Worm (Caenorhabditis elegans) whole organism, early embryonic: ENCODE data around the gene T24D5.1.

Experiments
- B0310.2 ChIP-seq: sonication (generic microtip); optimal IDR thresholded peaks from 2 replicates; lab custom pipeline; 2016; ENCODE audit warnings: mild to moderate bottlenecking, missing genetic modification characterization, missing compliant biosample characterization
- F13C5.2 ChIP-seq: sonication (generic microtip); optimal IDR thresholded peaks from 2 replicates; lab custom pipeline; 2017; ENCODE audit warnings: mild to moderate bottlenecking, missing genetic modification characterization, inconsistent platforms, missing compliant biosample characterization
- aly-1 ChIP-seq: sonication (generic microtip); optimal IDR thresholded peaks from 2 replicates; lab custom pipeline; 2016; ENCODE audit warnings: missing genetic modification characterization, missing compliant biosample characterization
- ama-1 ChIP-seq: fragments of 150-350 bp; optimal IDR thresholded peaks from 2 replicates; lab custom pipeline; 2014
- ceh-13 ChIP-seq: fragments of 200-800 bp; sonication (Bioruptor generic); optimal IDR thresholded peaks from 2 replicates; lab custom pipeline; 2018; ENCODE audit warnings: mild to moderate bottlenecking, missing genetic modification characterization, missing compliant biosample characterization
- ceh-36 ChIP-seq: sonication (generic microtip); optimal IDR thresholded peaks from 2 replicates; lab custom pipeline; 2016; ENCODE audit warnings: missing genetic modification characterization, inconsistent platforms, missing compliant biosample characterization
- ets-7 ChIP-seq: sonication (generic microtip); optimal IDR thresholded peaks from 2 replicates; lab custom pipeline; 2016; ENCODE audit warnings: missing genotype, missing genetic modification characterization, missing compliant biosample characterization
- flt-1 ChIP-seq: fragments of 200-800 bp; sonication (Bioruptor generic); IDR thresholded peaks from 2 replicates; pipeline ENCODE4 v1.3.6; 2022; ENCODE audit warnings: missing genetic modification characterization, missing compliant biosample characterization
- hmbx-1 ChIP-seq: sonication (generic microtip); optimal IDR thresholded peaks from 2 replicates; lab custom pipeline; 2016; ENCODE audit warnings: mild to moderate bottlenecking, missing genetic modification characterization, missing compliant biosample characterization
- hmg-4 ChIP-seq: fragments of 200-800 bp; sonication (Bioruptor generic); optimal IDR thresholded peaks from 2 replicates; lab custom pipeline; 2018; ENCODE audit warnings: mild to moderate bottlenecking, missing genetic modification characterization, missing compliant biosample characterization
- hnd-1 ChIP-seq: sonication (generic microtip); optimal IDR thresholded peaks from 2 replicates; lab custom pipeline; 2016; ENCODE audit warnings: missing genetic modification characterization, missing compliant biosample characterization
- pes-1 ChIP-seq: fragments of 200-800 bp; sonication (Bioruptor generic); IDR thresholded peaks from 2 replicates; pipeline ENCODE4 v1.3.6; 2022; ENCODE audit warnings: missing genetic modification reagents, missing genetic modification characterization, missing compliant biosample characterization
- scrt-1 ChIP-seq: fragments of 200-800 bp; sonication (Bioruptor generic); IDR thresholded peaks from 2 replicates; pipeline ENCODE4 v1.3.6; 2022; ENCODE audit warnings: missing genetic modification characterization, missing compliant biosample characterization
- sea-1 ChIP-seq: fragments of 200-800 bp; sonication (Bioruptor generic); conservative IDR thresholded peaks from 2 replicates; pipeline ENCODE4 v1.3.6; 2022; ENCODE audit warnings: missing genetic modification characterization, missing compliant biosample characterization
- tbx-11 ChIP-seq: fragments of 200-800 bp; sonication (Bioruptor generic); IDR thresholded peaks from 2 replicates; pipeline ENCODE4 v1.3.6; 2022; ENCODE audit warnings: missing genetic modification characterization, missing compliant biosample characterization
- tbx-37 ChIP-seq: fragments of 200-800 bp; sonication (Bioruptor generic); conservative IDR thresholded peaks from 2 replicates; pipeline ENCODE4 v1.3.6; 2022; ENCODE audit warnings: missing genetic modification reagents, missing genetic modification characterization, missing compliant biosample characterization
- tra-4 ChIP-seq: sonication (generic microtip); optimal IDR thresholded peaks from 2 replicates; lab custom pipeline; 2017; ENCODE audit warnings: missing genetic modification characterization, missing compliant biosample characterization

T24D5.1 gene

DNA sequence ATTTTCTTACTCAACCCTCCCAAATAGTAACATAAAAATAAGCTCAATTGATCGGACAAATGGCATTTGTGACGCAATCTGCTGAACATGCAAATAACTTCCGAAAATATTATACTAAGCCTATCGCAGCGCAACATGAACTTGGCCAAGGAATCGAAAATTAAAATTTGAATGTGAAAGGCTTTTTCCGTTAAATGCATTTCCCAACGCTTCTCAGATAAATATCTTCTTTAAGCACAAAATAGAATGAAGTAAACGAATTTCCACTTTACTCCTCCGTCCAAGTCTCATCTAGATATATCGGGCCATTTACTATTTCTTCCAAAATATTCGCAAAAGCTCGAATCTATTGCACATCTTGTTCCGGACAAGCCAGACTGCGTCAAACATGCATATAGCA lies 25.5 kb upstream of the T24D5.1 start:
- TF ChIP-seq F13C5.2 (tag; lab: Kevin White, UChicago) (no peak), hnd-1 (tag; lab: Kevin White, UChicago) (no peak), ets-7 (tag; lab: Kevin White, UChicago) (no peak)

DNA sequence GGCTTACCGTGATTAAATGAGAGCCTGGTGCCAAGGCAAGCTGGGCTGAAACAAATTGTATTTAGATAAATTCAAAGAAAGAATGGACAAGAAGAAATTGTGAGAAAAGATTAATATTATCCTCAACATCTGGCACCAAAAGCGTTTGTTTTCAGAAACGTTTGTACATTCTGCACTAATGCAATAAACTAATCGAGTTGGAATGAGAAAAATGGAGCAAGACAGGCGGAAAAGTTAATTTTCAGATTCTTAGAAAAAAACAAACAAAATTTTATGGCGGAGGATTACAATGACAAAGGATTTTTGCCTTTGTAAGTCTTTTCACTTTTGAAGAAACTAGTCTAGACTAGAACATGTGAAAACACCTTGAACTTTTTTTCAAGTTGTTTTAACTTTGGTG lies 22.9 kb upstream of the T24D5.1 start, which contains the start of gene npr-4:
Gene npr-4 (minus strand): TSS at position 52 of the 400 bp plus-strand sequence.
- no peak for TF ChIP-seq scrt-1 (GFP tag; lab: Robert Waterston, UW)
- no peak for TF ChIP-seq tbx-37 (GFP tag; lab: Robert Waterston, UW)

DNA sequence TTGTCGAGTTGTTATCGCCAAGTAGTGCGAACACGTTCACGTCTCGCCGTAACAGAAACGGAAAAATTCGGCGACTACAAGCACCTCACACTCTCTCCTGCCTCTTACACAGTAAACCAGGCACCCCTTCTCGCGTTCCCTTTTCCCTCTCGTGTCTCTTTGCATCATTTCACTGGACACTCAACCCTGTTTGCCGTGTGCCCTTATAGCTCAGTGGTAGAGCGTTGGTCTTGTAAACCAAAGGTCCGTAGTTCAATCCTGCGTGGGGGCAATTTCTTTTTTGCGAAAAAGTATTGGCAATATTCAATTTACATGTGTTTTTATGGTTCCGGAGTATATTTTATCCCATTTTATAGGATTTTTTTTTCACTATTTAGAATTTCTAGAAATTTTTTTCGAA lies 11.0 kb upstream of the T24D5.1 start:
- TF ChIP-seq ets-7 (tag; lab: Kevin White, UChicago) (peak; percentile 87), ama-1 (no peak), hnd-1 (tag; lab: Kevin White, UChicago) (peak; percentile 85), F13C5.2 (tag; lab: Kevin White, UChicago) (peak; percentile 93), flt-1 (GFP tag; lab: Robert Waterston, UW) (peak; percentile 97), aly-1 (peak; percentile 93), hmg-4 (GFP tag; lab: Kevin White, UChicago) (no peak), B0310.2 (tag; lab: Kevin White, UChicago) (peak; percentile 89), tra-4 (tag; lab: Kevin White, UChicago) (peak; percentile 79), scrt-1 (GFP tag; lab: Robert Waterston, UW) (peak; percentile 96), ceh-13 (GFP tag; lab: Kevin White, UChicago) (peak; percentile 86), sea-1 (GFP tag; lab: Robert Waterston, UW) (peak; percentile 95; the same call in 1 of the 2 replicates), tbx-37 (GFP tag; lab: Robert Waterston, UW) (peak; percentile 96), hmbx-1 (tag; lab: Kevin White, UChicago) (peak; percentile 64), ceh-36 (tag; lab: Kevin White, UChicago) (no peak), tbx-11 (GFP tag; lab: Robert Waterston, UW) (peak; percentile 98), pes-1 (GFP tag; lab: Robert Waterston, UW) (peak; percentile 96)

DNA sequence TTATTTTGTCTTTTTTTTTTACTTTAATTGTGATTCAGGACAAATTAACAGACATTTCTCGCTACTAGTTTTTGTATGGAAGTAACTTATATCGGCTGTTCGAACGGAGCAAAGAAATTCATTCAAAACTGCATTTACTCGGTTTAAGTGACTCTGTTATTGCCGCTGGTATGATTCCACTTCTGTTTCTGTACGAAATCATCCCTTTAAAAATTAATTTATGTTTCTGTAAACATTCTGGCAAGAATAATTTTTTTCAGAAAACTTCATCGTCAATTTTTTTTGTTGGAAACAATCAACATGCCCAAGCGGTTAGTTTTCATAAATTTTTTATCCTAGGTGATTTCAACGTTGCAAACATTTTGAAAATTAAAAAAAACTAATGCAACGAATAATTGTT lies 5.2 kb downstream of the T24D5.1 start, which contains the start of gene T24D5.3:
Gene T24D5.3 (plus strand): TSS at position 301 of the 400 bp plus-strand sequence.
- TF ChIP-seq hmg-4 (GFP tag; lab: Kevin White, UChicago) (no peak), ceh-36 (tag; lab: Kevin White, UChicago) (no peak), sea-1 (GFP tag; lab: Robert Waterston, UW) (no peak), tbx-37 (GFP tag; lab: Robert Waterston, UW) (no peak), tra-4 (tag; lab: Kevin White, UChicago) (no peak), hmbx-1 (tag; lab: Kevin White, UChicago) (no peak), hnd-1 (tag; lab: Kevin White, UChicago) (no peak), scrt-1 (GFP tag; lab: Robert Waterston, UW) (no peak), ceh-13 (GFP tag; lab: Kevin White, UChicago) (no peak), F13C5.2 (tag; lab: Kevin White, UChicago) (no peak), ama-1 (no peak), ets-7 (tag; lab: Kevin White, UChicago) (no peak), aly-1 (no peak), flt-1 (GFP tag; lab: Robert Waterston, UW) (no peak), pes-1 (GFP tag; lab: Robert Waterston, UW) (no peak), B0310.2 (tag; lab: Kevin White, UChicago) (no peak), tbx-11 (GFP tag; lab: Robert Waterston, UW) (no peak)

DNA sequence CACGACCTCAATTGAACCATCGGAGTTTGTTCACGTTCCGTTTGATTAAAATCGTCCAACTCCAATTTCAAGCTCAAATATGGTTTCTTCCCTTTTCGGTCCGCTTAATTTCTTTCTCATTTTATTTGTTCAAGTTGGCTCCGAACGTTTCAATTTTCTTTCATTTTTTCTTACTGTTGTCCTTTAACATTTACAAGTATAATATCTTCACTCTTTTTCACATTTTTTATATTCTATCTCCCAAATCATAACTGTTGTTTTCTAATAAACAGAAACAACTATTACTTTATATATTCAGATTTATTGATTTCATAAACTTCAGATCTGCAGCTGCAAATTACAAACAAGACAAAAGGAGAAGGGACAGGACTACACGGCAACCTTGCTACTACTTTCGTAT lies 8.9 kb downstream of the T24D5.1 start:
- TF ChIP-seq F13C5.2 (tag; lab: Kevin White, UChicago) (no peak), tra-4 (tag; lab: Kevin White, UChicago) (no peak), ceh-13 (GFP tag; lab: Kevin White, UChicago) (no peak), aly-1 (no peak), ceh-36 (tag; lab: Kevin White, UChicago) (no peak), pes-1 (GFP tag; lab: Robert Waterston, UW) (no peak), tbx-37 (GFP tag; lab: Robert Waterston, UW) (no peak), B0310.2 (tag; lab: Kevin White, UChicago) (no peak), tbx-11 (GFP tag; lab: Robert Waterston, UW) (no peak), sea-1 (GFP tag; lab: Robert Waterston, UW) (no peak), ama-1 (no peak)

DNA sequence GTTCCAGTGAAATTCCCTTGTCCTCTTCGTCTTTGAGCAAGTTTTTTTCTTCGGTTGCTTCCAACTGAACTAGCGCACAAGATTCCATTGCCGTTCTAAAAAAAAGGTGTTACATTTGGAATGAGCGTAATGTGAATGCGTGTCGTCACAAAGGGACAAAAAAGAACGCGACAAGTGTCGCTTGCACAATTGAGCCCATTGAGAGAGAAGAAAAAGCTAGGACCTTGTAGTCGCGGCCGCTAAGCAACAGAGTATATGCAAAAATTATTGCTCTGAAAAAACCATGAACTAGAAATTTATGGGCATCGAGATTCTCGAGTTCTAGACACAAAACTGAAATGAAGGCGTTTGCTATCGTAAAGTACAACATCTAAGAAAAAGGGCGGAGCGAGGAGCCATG lies 11.8 kb downstream of the T24D5.1 start, which contains the start of gene T24D5.2:
Gene T24D5.2 (minus strand): TSS at position 101 of the 400 bp plus-strand sequence.
- no peak for TF ChIP-seq scrt-1 (GFP tag; lab: Robert Waterston, UW)
- no peak for TF ChIP-seq aly-1
- TF ChIP-seq ceh-36 (tag; lab: Kevin White, UChicago), result no peak
- TF ChIP-seq F13C5.2 (tag; lab: Kevin White, UChicago), result no peak
- no peak for TF ChIP-seq sea-1 (GFP tag; lab: Robert Waterston, UW)
- TF ChIP-seq hnd-1 (tag; lab: Kevin White, UChicago), result no peak
- no peak for TF ChIP-seq ceh-13 (GFP tag; lab: Kevin White, UChicago)
- no peak for TF ChIP-seq ama-1
- TF ChIP-seq B0310.2 (tag; lab: Kevin White, UChicago), result no peak
- TF ChIP-seq tbx-11 (GFP tag; lab: Robert Waterston, UW), result no peak
- TF ChIP-seq tbx-37 (GFP tag; lab: Robert Waterston, UW), result no peak
- TF ChIP-seq hmbx-1 (tag; lab: Kevin White, UChicago), result no peak
- TF ChIP-seq pes-1 (GFP tag; lab: Robert Waterston, UW), result no peak
- no peak for TF ChIP-seq flt-1 (GFP tag; lab: Robert Waterston, UW)
- TF ChIP-seq hmg-4 (GFP tag; lab: Kevin White, UChicago), result no peak
- TF ChIP-seq ets-7 (tag; lab: Kevin White, UChicago), result no peak
- TF ChIP-seq tra-4 (tag; lab: Kevin White, UChicago), result no peak

DNA sequence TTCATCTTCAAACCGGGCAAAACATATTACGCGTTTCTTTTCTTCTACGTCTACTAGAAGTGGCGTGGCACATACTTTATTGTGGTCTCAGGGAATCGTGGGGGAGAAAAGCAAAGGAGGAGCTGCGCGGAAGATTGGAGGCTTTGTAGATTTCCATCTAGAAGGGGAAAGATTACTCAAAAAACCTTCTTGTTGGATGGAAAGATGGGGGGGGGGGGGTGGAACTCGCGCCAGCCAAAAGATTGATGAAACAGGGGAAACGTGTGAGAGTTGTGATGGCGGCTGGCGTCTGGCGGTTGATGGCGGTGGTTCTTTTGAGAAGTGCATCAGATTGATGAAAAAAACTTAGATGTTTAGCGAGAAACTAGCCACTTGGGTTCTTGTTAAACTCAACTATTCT lies 14.9 kb downstream of the T24D5.1 start:
- TF ChIP-seq tra-4 (tag; lab: Kevin White, UChicago) (no peak), ceh-36 (tag; lab: Kevin White, UChicago) (no peak), hmg-4 (GFP tag; lab: Kevin White, UChicago) (no peak), F13C5.2 (tag; lab: Kevin White, UChicago) (no peak)
